Worm (Caenorhabditis elegans) whole organism, L4 larva: ENCODE measurements around the gene Y27F2A.8.
"Not testable (repeated sequence)": the region's sequence is repeated elsewhere in the genome, so short reads cannot be mapped to it uniquely, and the experiment has no call there.

ENCODE experiments used
- D1046.2 ChIP-seq: fragments of 200-800 bp; sonication (Bioruptor generic); IDR thresholded peaks from 2 replicates; pipeline ENCODE4 v1.3.6; 2022; ENCODE audit warnings: missing genetic modification characterization, missing compliant biosample characterization
- lin-13 ChIP-seq: fragments of 150-350 bp; optimal IDR thresholded peaks from 2 replicates; lab custom pipeline; 2014; ENCODE audit warnings: missing biosample characterization, missing genetic modification reagents, missing genetic modification characterization
- lin-15B ChIP-seq: fragments of 150-350 bp; sonication (generic microtip); optimal IDR thresholded peaks from 3 replicates; lab custom pipeline; 2014; ENCODE audit warnings: missing biosample characterization, missing genetic modification characterization
- madf-5 ChIP-seq, 2 experiments: fragments of 200-800 bp; sonication (Bioruptor generic); IDR thresholded peaks; 2 replicates each; pipeline ENCODE4 v1.3.6; 2022; ENCODE audit warnings: missing compliant biosample characterization in 2 of 2, missing genetic modification characterization in 2 of 2
- mdl-1 ChIP-seq, 2 experiments: fragments of 150-350 bp in 1 of 2; sonication (generic microtip) in 1 of 2; optimal IDR thresholded peaks; 2 replicates each; lab custom pipeline; 2014 to 2017; ENCODE audit warnings: missing biosample characterization in 2 of 2, missing genetic modification characterization in 2 of 2
- nhr-10 ChIP-seq: fragments of 150-350 bp; optimal IDR thresholded peaks from 2 replicates; lab custom pipeline; 2014; ENCODE audit warnings: missing biosample characterization, missing genetic modification characterization
- nhr-237 ChIP-seq: sonication (generic microtip); optimal IDR thresholded peaks from 2 replicates; lab custom pipeline; 2017; ENCODE audit warnings: missing biosample characterization, missing genetic modification characterization
- unc-130 ChIP-seq: sonication (generic microtip); optimal IDR thresholded peaks from 2 replicates; lab custom pipeline; 2016; ENCODE audit warnings: missing genetic modification reagents, missing genetic modification characterization, missing compliant biosample characterization
- unc-62 ChIP-seq, 3 experiments: fragments of 150-350 bp in 1 of 3; sonication (generic microtip); optimal IDR thresholded peaks in 2 of 3; peaks in 1 of 3; 1 replicate in 1 of 3; 2 replicates in 2 of 3; lab custom pipeline; 2014 to 2017; ENCODE audit warnings: missing biosample characterization in 3 of 3, missing genetic modification characterization in 3 of 3, missing genetic modification reagents in 3 of 3, missing genotype in 1 of 3

DNA sequence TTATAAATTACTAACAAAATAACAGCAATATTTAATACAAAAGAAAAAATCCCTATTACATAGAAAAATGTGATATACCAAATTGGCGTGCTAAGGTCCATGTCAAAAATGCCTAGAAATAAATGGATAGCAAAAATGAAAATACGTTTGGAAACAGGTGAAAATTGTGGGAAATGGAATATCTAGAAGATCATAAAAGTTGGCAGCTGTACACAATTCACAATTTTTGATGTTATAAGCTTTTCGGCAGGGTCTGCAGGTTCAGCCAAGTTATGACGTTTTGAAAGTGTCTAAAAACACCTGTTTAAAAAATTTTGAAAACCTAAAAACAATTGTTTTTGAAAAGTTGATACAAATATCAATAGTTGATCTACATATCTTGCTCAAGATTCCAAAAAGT, 40.7 kb upstream of the Y27F2A.8 start, which contains the start of gene sri-42:
- not testable (repeated sequence) for TF ChIP-seq nhr-10 (tag; lab: Kevin White, UChicago); mdl-1 (tag; optimal IDR thresholded peaks at IDR 0.05; lab: Kevin White, UChicago); lin-15B (tag; lab: Kevin White, UChicago); D1046.2 (GFP tag; lab: Robert Waterston, UW); unc-130 (GFP tag; lab: Kevin White, UChicago); nhr-237 (tag; lab: Kevin White, UChicago); unc-62 (GFP tag; optimal IDR thresholded peaks at IDR 0.05 in 1 of 2; lab: Kevin White, UChicago); unc-62 (tag; optimal IDR thresholded peaks at IDR 0.05; lab: Kevin White, UChicago); lin-13; madf-5 (GFP tag; IDR thresholded peaks at IDR 0.05; lab: Robert Waterston, UW)
